Fruit fly (Drosophila melanogaster) whole organism, embryonic: ENCODE results near the gene CG7896.

Source experiments
- ATbp ChIP-seq: fragments of 200-800 bp; sonication (Bioruptor generic); optimal IDR thresholded peaks from 2 replicates; lab custom pipeline; 2017; ENCODE audit warnings: missing biosample characterization, mild to moderate bottlenecking, missing genetic modification characterization, missing genetic modification reagents
- BEAF-32 ChIP-seq: fragments of 200-800 bp; sonication (Bioruptor generic); optimal IDR thresholded peaks from 3 replicates; lab custom pipeline; 2017; ENCODE audit warnings: missing biosample characterization, missing genetic modification characterization, mild to moderate bottlenecking, moderate library complexity, missing genetic modification reagents
- CG10543 ChIP-seq: fragments of 200-800 bp; sonication (Bioruptor generic); optimal IDR thresholded peaks from 3 replicates; lab custom pipeline; 2017; ENCODE audit warnings: missing biosample characterization, mild to moderate bottlenecking, missing genetic modification characterization, moderate library complexity
- CG11093 ChIP-seq: fragments of 200-800 bp; sonication (Bioruptor generic); IDR thresholded peaks from 3 replicates; pipeline ENCODE4 v1.3.6; 2022; ENCODE audit warnings: missing biosample characterization, missing genetic modification characterization
- CG11695 ChIP-seq: fragments of 200-800 bp; sonication (Bioruptor generic); IDR thresholded peaks from 3 replicates; pipeline ENCODE4 v1.3.6; 2022; ENCODE audit warnings: missing biosample characterization, missing genetic modification characterization
- CG12744 ChIP-seq: fragments of 200-800 bp; sonication (Bioruptor generic); optimal IDR thresholded peaks from 2 replicates; lab custom pipeline; 2016; ENCODE audit warnings: missing biosample characterization, missing genetic modification characterization
- CG12769 ChIP-seq: fragments of 200-800 bp; sonication (Bioruptor generic); optimal IDR thresholded peaks from 2 replicates; lab custom pipeline; 2019; ENCODE audit warnings: missing biosample characterization, mild to moderate bottlenecking, missing genetic modification characterization, moderate library complexity
- CG14860 ChIP-seq: fragments of 200-800 bp; sonication (Bioruptor generic); IDR thresholded peaks from 3 replicates; pipeline ENCODE4 v1.3.6; 2022; ENCODE audit warnings: missing biosample characterization, missing genetic modification characterization; ENCODE audit not compliant: partially characterized antibody
- CG1647 ChIP-seq: fragments of 200-800 bp; sonication (Bioruptor generic); optimal IDR thresholded peaks from 3 replicates; lab custom pipeline; 2016; ENCODE audit warnings: missing biosample characterization, missing genetic modification characterization
- CG16779 ChIP-seq: fragments of 200-800 bp; sonication (Bioruptor generic); IDR thresholded peaks from 2 replicates; pipeline ENCODE4 v1.3.6; 2022; ENCODE audit warnings: missing biosample characterization, missing genetic modification characterization
- CG17186 ChIP-seq: fragments of 200-800 bp; sonication (Bioruptor generic); optimal IDR thresholded peaks from 3 replicates; lab custom pipeline; 2017; ENCODE audit warnings: missing biosample characterization, missing genetic modification reagents, missing genetic modification characterization
- CG17912 ChIP-seq: fragments of 200-800 bp; sonication (Bioruptor generic); optimal IDR thresholded peaks from 2 replicates; lab custom pipeline; 2018; ENCODE audit warnings: missing biosample characterization, mild to moderate bottlenecking, missing genetic modification characterization
- CG18262 ChIP-seq: fragments of 200-800 bp; optimal IDR thresholded peaks from 3 replicates; lab custom pipeline; 2019; ENCODE audit warnings: missing biosample characterization, mild to moderate bottlenecking, missing genetic modification characterization, moderate library complexity
- CG18619 ChIP-seq: fragments of 200-800 bp; sonication (Bioruptor generic); optimal IDR thresholded peaks from 3 replicates; lab custom pipeline; 2017; ENCODE audit warnings: missing biosample characterization, mild to moderate bottlenecking, missing genetic modification characterization
- CG2116 ChIP-seq: fragments of 200-800 bp; sonication (Bioruptor generic); optimal IDR thresholded peaks from 3 replicates; lab custom pipeline; 2018; ENCODE audit warnings: missing biosample characterization, mild to moderate bottlenecking, missing genetic modification characterization
- CG30403 ChIP-seq: fragments of 200-800 bp; sonication (Bioruptor generic); optimal IDR thresholded peaks from 3 replicates; lab custom pipeline; 2016; ENCODE audit warnings: missing biosample characterization, missing genetic modification characterization
- CG32767 ChIP-seq: fragments of 200-800 bp; sonication (Bioruptor generic); IDR thresholded peaks from 2 replicates; pipeline ENCODE4 v1.3.6; 2022; ENCODE audit warnings: missing biosample characterization, missing genetic modification characterization
- CG33557 ChIP-seq: fragments of 200-800 bp; sonication (Bioruptor generic); optimal IDR thresholded peaks from 2 replicates; lab custom pipeline; 2019; ENCODE audit warnings: missing biosample characterization, mild to moderate bottlenecking, missing genetic modification characterization, moderate library complexity
- CG3407 ChIP-seq: fragments of 200-800 bp; sonication (Bioruptor generic); optimal IDR thresholded peaks from 2 replicates; lab custom pipeline; 2018; ENCODE audit warnings: missing biosample characterization, mild to moderate bottlenecking, missing genetic modification characterization
- CG3847 ChIP-seq: fragments of 200-800 bp; sonication (Bioruptor generic); IDR thresholded peaks from 2 replicates; pipeline ENCODE4 v1.3.6; 2022; ENCODE audit warnings: missing biosample characterization, missing genetic modification characterization
- CG5953 ChIP-seq: fragments of 200-800 bp; sonication (Bioruptor generic); IDR thresholded peaks from 2 replicates; pipeline ENCODE4 v1.3.6; 2022; ENCODE audit warnings: missing biosample characterization, missing genetic modification characterization
- CG6683 ChIP-seq: fragments of 200-800 bp; sonication (Bioruptor generic); optimal IDR thresholded peaks from 2 replicates; lab custom pipeline; 2017; ENCODE audit warnings: missing biosample characterization, mild to moderate bottlenecking, missing genetic modification characterization, missing genetic modification reagents
- CG7786 ChIP-seq: fragments of 200-800 bp; sonication (Bioruptor generic); optimal IDR thresholded peaks from 2 replicates; lab custom pipeline; 2016; ENCODE audit warnings: missing biosample characterization, missing genetic modification characterization
- CG7928 ChIP-seq: fragments of 200-800 bp; sonication (Bioruptor generic); optimal IDR thresholded peaks from 2 replicates; lab custom pipeline; 2017; ENCODE audit warnings: missing biosample characterization, mild to moderate bottlenecking, missing genetic modification characterization
- Fer3 ChIP-seq: fragments of 200-800 bp; sonication (Bioruptor generic); optimal IDR thresholded peaks from 2 replicates; lab custom pipeline; 2018; ENCODE audit warnings: missing biosample characterization, mild to moderate bottlenecking, missing genetic modification characterization, moderate library complexity
- HLH3B ChIP-seq: fragments of 200-800 bp; sonication (Bioruptor generic); IDR thresholded peaks from 2 replicates; pipeline ENCODE4 v1.3.6; 2022; ENCODE audit warnings: missing biosample characterization, missing genetic modification characterization
- Hr3 ChIP-seq: fragments of 200-800 bp; sonication (Bioruptor generic); optimal IDR thresholded peaks from 3 replicates; lab custom pipeline; 2016; ENCODE audit warnings: missing biosample characterization, missing genetic modification characterization
- Hr78 ChIP-seq, 2 experiments: fragments of 200-800 bp in 1 of 2; fragments of >200 bp in 1 of 2; sonication (Bioruptor generic) in 1 of 2; optimal IDR thresholded peaks; 2 replicates each; lab custom pipeline; 2017 to 2019; ENCODE audit warnings: missing biosample characterization in 2 of 2, missing genetic modification characterization in 2 of 2, mild to moderate bottlenecking in 1 of 2, moderate library complexity in 1 of 2
- Max ChIP-seq: fragments of 200-800 bp; sonication (Bioruptor generic); optimal IDR thresholded peaks from 2 replicates; lab custom pipeline; 2016; ENCODE audit warnings: missing biosample characterization, mild to moderate bottlenecking, missing genetic modification characterization
- Side ChIP-seq: fragments of 200-800 bp; sonication (Bioruptor generic); optimal IDR thresholded peaks from 2 replicates; lab custom pipeline; 2016; ENCODE audit warnings: missing biosample characterization, missing genetic modification characterization
- Spps ChIP-seq: fragments of 200-800 bp; sonication (Bioruptor generic); optimal IDR thresholded peaks from 2 replicates; lab custom pipeline; 2018; ENCODE audit warnings: missing biosample characterization, mild to moderate bottlenecking, missing genetic modification characterization
- bab2 ChIP-seq: fragments of 200-800 bp; sonication (Bioruptor generic); optimal IDR thresholded peaks from 2 replicates; lab custom pipeline; 2016; ENCODE audit warnings: missing biosample characterization, missing genetic modification characterization
- btn ChIP-seq: fragments of 200-800 bp; sonication (Bioruptor generic); optimal IDR thresholded peaks from 2 replicates; lab custom pipeline; 2016; ENCODE audit warnings: missing biosample characterization, missing genetic modification characterization
- caup ChIP-seq: fragments of 200-800 bp; sonication (Bioruptor generic); optimal IDR thresholded peaks from 3 replicates; lab custom pipeline; 2017; ENCODE audit warnings: missing biosample characterization, mild to moderate bottlenecking, missing genetic modification characterization, moderate library complexity; ENCODE audit not compliant: severe bottlenecking
- chn ChIP-seq: fragments of 200-800 bp; sonication (Bioruptor generic); optimal IDR thresholded peaks from 2 replicates; lab custom pipeline; 2016; ENCODE audit warnings: missing biosample characterization, missing genetic modification characterization
- crol ChIP-seq: fragments of 200-800 bp; sonication (Bioruptor generic); IDR thresholded peaks from 2 replicates; pipeline ENCODE4 v1.3.6; 2022; ENCODE audit warnings: missing biosample characterization, missing genetic modification characterization
- ems ChIP-seq: fragments of 200-800 bp; sonication (Bioruptor generic); optimal IDR thresholded peaks from 3 replicates; lab custom pipeline; 2016; ENCODE audit warnings: missing biosample characterization, missing genetic modification characterization
- eve ChIP-seq, 2 experiments: fragments of >200 bp; optimal IDR thresholded peaks; 2 replicates each; lab custom pipeline; 2017; ENCODE audit warnings: missing biosample characterization in 2 of 2, missing genetic modification characterization in 2 of 2
- fru ChIP-seq: fragments of >200 bp; optimal IDR thresholded peaks from 2 replicates; lab custom pipeline; 2017
- fu2 ChIP-seq: fragments of 200-800 bp; sonication (Bioruptor generic); optimal IDR thresholded peaks from 2 replicates; lab custom pipeline; 2016; ENCODE audit warnings: missing biosample characterization, missing genetic modification characterization
- otp ChIP-seq: fragments of 200-800 bp; sonication (Bioruptor generic); IDR thresholded peaks from 3 replicates; pipeline ENCODE4, ENCODE4 v1.3.6; 2022; ENCODE audit warnings: missing biosample characterization, missing genetic modification characterization
- phol ChIP-seq: fragments of 200-800 bp; sonication (Bioruptor generic); optimal IDR thresholded peaks from 3 replicates; lab custom pipeline; 2018; ENCODE audit warnings: missing biosample characterization, mild to moderate bottlenecking, missing genetic modification characterization, moderate library complexity
- pum ChIP-seq: fragments of 200-800 bp; sonication (Bioruptor generic); optimal IDR thresholded peaks from 2 replicates; lab custom pipeline; 2016; ENCODE audit warnings: missing biosample characterization, missing genetic modification characterization
- sisA ChIP-seq: fragments of 200-800 bp; sonication (Bioruptor generic); IDR thresholded peaks from 2 replicates; pipeline ENCODE4 v1.3.6; 2022; ENCODE audit warnings: missing biosample characterization, missing genetic modification characterization
- slbo ChIP-seq: fragments of 200-800 bp; sonication (Bioruptor generic); IDR thresholded peaks from 2 replicates; pipeline ENCODE4 v1.3.6; 2022; ENCODE audit warnings: missing biosample characterization, missing genetic modification characterization
- trem ChIP-seq: fragments of 200-800 bp; optimal IDR thresholded peaks from 3 replicates; lab custom pipeline; 2019; ENCODE audit warnings: missing biosample characterization, mild to moderate bottlenecking, missing genetic modification characterization, moderate library complexity
- ttk ChIP-seq: fragments of 200-800 bp; sonication (Bioruptor generic); IDR thresholded peaks from 2 replicates; pipeline ENCODE4 v2.1.2; 2022; ENCODE audit warnings: missing biosample characterization, missing genetic modification characterization
- twi ChIP-seq: fragments of 200-800 bp; optimal IDR thresholded peaks from 2 replicates; lab custom pipeline; 2019; ENCODE audit warnings: missing biosample characterization, mild to moderate bottlenecking, missing genetic modification characterization, moderate library complexity
- unpg ChIP-seq: fragments of 200-800 bp; sonication (Bioruptor generic); optimal IDR thresholded peaks from 3 replicates; lab custom pipeline; 2018; ENCODE audit warnings: missing biosample characterization, mild to moderate bottlenecking, missing genetic modification characterization, moderate library complexity
- zen ChIP-seq: fragments of 200-800 bp; sonication (Bioruptor generic); optimal IDR thresholded peaks from 3 replicates; lab custom pipeline; 2018; ENCODE audit warnings: missing biosample characterization, mild to moderate bottlenecking, missing genetic modification characterization, moderate library complexity
- zfh1 ChIP-seq: fragments of 200-800 bp; sonication (Bioruptor generic); IDR thresholded peaks from 3 replicates; pipeline ENCODE4 v1.3.6; 2022; ENCODE audit warnings: missing biosample characterization, missing genetic modification characterization

The CG7896 gene

DNA sequence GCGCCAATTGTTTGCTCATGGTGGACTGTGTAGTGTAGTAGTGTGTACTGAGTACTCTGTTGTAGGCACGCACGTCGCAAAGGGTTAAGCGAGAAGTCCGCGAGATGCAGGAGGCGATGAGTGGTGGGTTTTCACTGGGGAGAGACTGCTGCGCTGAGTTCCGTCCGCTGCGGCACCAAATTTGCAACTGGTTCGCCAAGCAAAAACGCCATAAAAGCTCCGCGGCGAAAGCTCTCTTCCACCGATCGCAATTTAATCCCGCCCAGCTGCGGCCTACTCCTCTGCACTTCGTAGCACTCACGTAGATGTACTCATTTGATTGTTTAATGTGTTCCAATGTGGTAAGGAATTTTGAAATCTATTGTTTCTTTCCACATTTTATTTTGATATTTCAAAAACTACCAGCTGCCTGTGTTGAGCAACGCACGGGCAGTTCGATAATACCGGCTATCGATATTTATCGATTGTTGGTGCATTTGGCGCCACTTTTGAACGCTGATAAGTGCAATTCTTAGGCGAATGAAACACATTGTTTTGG lies 31.8 kb downstream of the CG7896 start, which contains the start of gene CG7920 (continued):
- no peak for TF ChIP-seq CG7928
- no peak for TF ChIP-seq Fer3
- TF ChIP-seq ATbp (GFP tag; lab: Kevin White, UChicago) = no peak
- peak; percentile 75 for TF ChIP-seq CG2116 (GFP tag; lab: Kevin White, UChicago)
- peak; percentile 48 for TF ChIP-seq ems (GFP tag; lab: Kevin White, UChicago)
- TF ChIP-seq CG14860 (GFP tag; lab: Robert Waterston, UW) = peak; percentile 53; the same call in 2 of the 3 replicates
- no peak for TF ChIP-seq otp
- no peak for TF ChIP-seq HLH3B (GFP tag; lab: Robert Waterston, UW)
- no peak for TF ChIP-seq Max (GFP tag; lab: Kevin White, UChicago)
- no peak for TF ChIP-seq pum (GFP tag; lab: Kevin White, UChicago)
- TF ChIP-seq crol (GFP tag; lab: Robert Waterston, UW) = 0 out of 2 replicates have a peak, but pooled peaks have one; percentile 21
- peak; percentile 52 for TF ChIP-seq CG12769 (tag; lab: Kevin White, UChicago)
- TF ChIP-seq bab2 (GFP tag; lab: Kevin White, UChicago) = no peak
- TF ChIP-seq twi (tag; lab: Kevin White, UChicago) = no peak
- TF ChIP-seq CG7786 (GFP tag; lab: Kevin White, UChicago) = no peak
- peak; percentile 58 for TF ChIP-seq CG10543
- TF ChIP-seq CG16779 (GFP tag; lab: Robert Waterston, UW) = no peak
- no peak for TF ChIP-seq CG6683 (GFP tag; lab: Kevin White, UChicago)
- no peak for TF ChIP-seq sisA (GFP tag; lab: Robert Waterston, UW)
- TF ChIP-seq CG5953 = no peak
- peak; percentile 36; the same call in 1 of the 2 replicates for TF ChIP-seq CG3847 (GFP tag; lab: Robert Waterston, UW)
- TF ChIP-seq CG12744 = no peak
- no peak for TF ChIP-seq chn (GFP tag; lab: Kevin White, UChicago)
- TF ChIP-seq caup (GFP tag; lab: Kevin White, UChicago) = peak; percentile 52
- TF ChIP-seq ttk (GFP tag; lab: Robert Waterston, UW) = no peak
- no peak for TF ChIP-seq zfh1 (GFP tag; lab: Robert Waterston, UW)
- peak; percentile 22 for TF ChIP-seq CG30403
- no peak for TF ChIP-seq CG11695 (GFP tag; lab: Robert Waterston, UW)
- TF ChIP-seq CG33557 (GFP tag; lab: Kevin White, UChicago) = no peak
- TF ChIP-seq CG17186 (GFP tag; lab: Kevin White, UChicago) = peak; percentile 43
- TF ChIP-seq slbo (GFP tag; lab: Robert Waterston, UW) = peak; percentile 22; the same call in 1 of the 2 replicates
- TF ChIP-seq eve (GFP tag; optimal IDR thresholded peaks at IDR 0.05; lab: Kevin White, UChicago) = no peak
- peak; percentile 56 for TF ChIP-seq phol (tag; lab: Kevin White, UChicago)
- TF ChIP-seq zen (tag; lab: Kevin White, UChicago) = no peak
- TF ChIP-seq trem = peak; percentile 60
- no peak for TF ChIP-seq fu2 (GFP tag; lab: Kevin White, UChicago)
- no peak for TF ChIP-seq CG17912 (GFP tag; lab: Kevin White, UChicago)
- no peak for TF ChIP-seq fru (lab: Kevin White, UChicago)
- TF ChIP-seq CG1647 (GFP tag; lab: Kevin White, UChicago) = no peak
- TF ChIP-seq Spps (tag; lab: Kevin White, UChicago) = no peak
- TF ChIP-seq unpg = peak; percentile 8
- peak; percentile 51 for TF ChIP-seq CG18262
- TF ChIP-seq CG11093 = no peak
- TF ChIP-seq btn (GFP tag; lab: Kevin White, UChicago) = no peak
- TF ChIP-seq CG32767 (GFP tag; lab: Robert Waterston, UW) = no peak
- no peak for TF ChIP-seq Side (GFP tag; lab: Kevin White, UChicago)
- TF ChIP-seq Hr78 (GFP tag; optimal IDR thresholded peaks at IDR 0.05; lab: Kevin White, UChicago) = no peak
- TF ChIP-seq BEAF-32 (GFP tag; lab: Kevin White, UChicago) = peak; percentile 87
- TF ChIP-seq CG18619 (GFP tag; lab: Kevin White, UChicago) = no peak
- TF ChIP-seq CG3407 (GFP tag; lab: Kevin White, UChicago) = no peak
- no peak for TF ChIP-seq Hr3 (GFP tag; lab: Kevin White, UChicago)
